Fruit fly (Drosophila melanogaster) whole organism, embryonic: ENCODE data around the gene CG18749.

Experiments used
- Blimp-1 ChIP-seq: fragments of 200-800 bp; sonication (Bioruptor generic); optimal IDR thresholded peaks from 3 replicates; lab custom pipeline; 2018; ENCODE audit warnings: missing biosample characterization, missing genetic modification characterization, mild to moderate bottlenecking, moderate library complexity, missing genetic modification reagents
- CG1024 ChIP-seq: fragments of 200-800 bp; sonication (Bioruptor generic); IDR thresholded peaks from 2 replicates; pipeline ENCODE4 v1.3.6; 2022; ENCODE audit warnings: missing biosample characterization, missing genetic modification characterization
- CG10543 ChIP-seq: fragments of 200-800 bp; sonication (Bioruptor generic); optimal IDR thresholded peaks from 3 replicates; lab custom pipeline; 2017; ENCODE audit warnings: missing biosample characterization, mild to moderate bottlenecking, missing genetic modification characterization, moderate library complexity
- CG10979 ChIP-seq: fragments of 200-800 bp; sonication (Bioruptor generic); optimal IDR thresholded peaks from 2 replicates; lab custom pipeline; 2018; ENCODE audit warnings: missing biosample characterization, mild to moderate bottlenecking, missing genetic modification characterization, moderate library complexity
- CG12071 ChIP-seq: fragments of 200-800 bp; sonication (Bioruptor generic); optimal IDR thresholded peaks from 3 replicates; lab custom pipeline; 2018; ENCODE audit warnings: missing biosample characterization, mild to moderate bottlenecking, missing genetic modification characterization
- CG12104 ChIP-seq: fragments of 200-800 bp; sonication (Bioruptor generic); optimal IDR thresholded peaks from 3 replicates; lab custom pipeline; 2016; ENCODE audit warnings: missing biosample characterization, missing genetic modification characterization
- CG13123 ChIP-seq: fragments of 200-800 bp; sonication (Bioruptor generic); optimal IDR thresholded peaks from 2 replicates; lab custom pipeline; 2016; ENCODE audit warnings: missing biosample characterization, missing genetic modification characterization
- CG13424 ChIP-seq: fragments of 200-800 bp; sonication (Bioruptor generic); optimal IDR thresholded peaks from 2 replicates; lab custom pipeline; 2019; ENCODE audit warnings: missing biosample characterization, mild to moderate bottlenecking, missing genetic modification characterization, moderate library complexity
- CG13624 ChIP-seq: fragments of 200-800 bp; sonication (Bioruptor generic); optimal IDR thresholded peaks from 2 replicates; lab custom pipeline; 2016; ENCODE audit warnings: missing biosample characterization, missing genetic modification characterization
- CG14965 ChIP-seq: fragments of 200-800 bp; sonication (Bioruptor generic); optimal IDR thresholded peaks from 2 replicates; lab custom pipeline; 2016; ENCODE audit warnings: missing biosample characterization, missing genetic modification characterization, borderline replicate concordance
- CG15269 ChIP-seq: fragments of 200-800 bp; sonication (Bioruptor generic); optimal IDR thresholded peaks from 2 replicates; lab custom pipeline; 2018; ENCODE audit warnings: missing biosample characterization, mild to moderate bottlenecking, missing genetic modification characterization, moderate library complexity
- CG17186 ChIP-seq: fragments of 200-800 bp; sonication (Bioruptor generic); optimal IDR thresholded peaks from 3 replicates; lab custom pipeline; 2017; ENCODE audit warnings: missing biosample characterization, missing genetic modification reagents, missing genetic modification characterization
- CG2120 ChIP-seq: fragments of 200-800 bp; sonication (Bioruptor generic); optimal IDR thresholded peaks from 3 replicates; lab custom pipeline; 2016; ENCODE audit warnings: missing biosample characterization, missing genetic modification characterization
- CG30403 ChIP-seq: fragments of 200-800 bp; sonication (Bioruptor generic); optimal IDR thresholded peaks from 3 replicates; lab custom pipeline; 2016; ENCODE audit warnings: missing biosample characterization, missing genetic modification characterization
- CG3995 ChIP-seq: fragments of 200-800 bp; sonication (Bioruptor generic); optimal IDR thresholded peaks from 3 replicates; lab custom pipeline; 2016; ENCODE audit warnings: missing biosample characterization, missing genetic modification characterization
- CG6254 ChIP-seq: fragments of 200-800 bp; sonication (Bioruptor generic); optimal IDR thresholded peaks from 3 replicates; lab custom pipeline; 2017; ENCODE audit warnings: mild to moderate bottlenecking, missing biosample characterization, missing genetic modification reagents, missing genetic modification characterization
- CG6654 ChIP-seq: fragments of 200-800 bp; sonication (Bioruptor generic); optimal IDR thresholded peaks from 2 replicates; lab custom pipeline; 2017; ENCODE audit warnings: missing biosample characterization, mild to moderate bottlenecking, missing genetic modification characterization
- CG6813 ChIP-seq: fragments of 200-800 bp; sonication (Bioruptor generic); optimal IDR thresholded peaks from 2 replicates; lab custom pipeline; 2017; ENCODE audit warnings: missing biosample characterization, missing genetic modification characterization, mild to moderate bottlenecking, moderate library complexity, missing genetic modification reagents
- CG7357 ChIP-seq: fragments of 200-800 bp; sonication (Bioruptor generic); IDR thresholded peaks from 3 replicates; pipeline ENCODE4 v1.3.6; 2022; ENCODE audit warnings: missing biosample characterization, missing genetic modification characterization
- CG9727 ChIP-seq: fragments of 200-800 bp; sonication (Bioruptor generic); optimal IDR thresholded peaks from 3 replicates; lab custom pipeline; 2017; ENCODE audit warnings: missing biosample characterization, mild to moderate bottlenecking, missing genetic modification characterization
- CHES-1-like ChIP-seq: fragments of 200-800 bp; sonication (Bioruptor generic); optimal IDR thresholded peaks from 2 replicates; lab custom pipeline; 2016; ENCODE audit warnings: missing biosample characterization, missing genetic modification characterization
- Fer2 ChIP-seq: fragments of 200-800 bp; sonication (Bioruptor generic); optimal IDR thresholded peaks from 2 replicates; lab custom pipeline; 2018; ENCODE audit warnings: missing biosample characterization, mild to moderate bottlenecking, missing genetic modification characterization, moderate library complexity
- H2.0 ChIP-seq: fragments of 200-800 bp; sonication (Bioruptor generic); IDR thresholded peaks from 2 replicates; pipeline ENCODE4 v1.3.6; 2022; ENCODE audit warnings: missing biosample characterization, missing genetic modification characterization
- Hr3 ChIP-seq: fragments of 200-800 bp; sonication (Bioruptor generic); optimal IDR thresholded peaks from 3 replicates; lab custom pipeline; 2016; ENCODE audit warnings: missing biosample characterization, missing genetic modification characterization
- Hr39 ChIP-seq: fragments of >200 bp; optimal IDR thresholded peaks from 2 replicates; lab custom pipeline; 2017
- Lpt ChIP-seq: fragments of >200 bp; optimal IDR thresholded peaks from 2 replicates; lab custom pipeline; 2018; ENCODE audit warnings: missing biosample characterization, missing genetic modification characterization
- Max ChIP-seq: fragments of 200-800 bp; sonication (Bioruptor generic); optimal IDR thresholded peaks from 2 replicates; lab custom pipeline; 2016; ENCODE audit warnings: missing biosample characterization, mild to moderate bottlenecking, missing genetic modification characterization
- NC2α ChIP-seq: fragments of 200-800 bp; sonication (Bioruptor generic); optimal IDR thresholded peaks from 2 replicates; lab custom pipeline; 2016; ENCODE audit warnings: missing biosample characterization, missing genetic modification characterization
- Oaz ChIP-seq: fragments of 200-800 bp; sonication (Bioruptor generic); IDR thresholded peaks from 2 replicates; pipeline ENCODE4 v1.3.6; 2022; ENCODE audit warnings: missing biosample characterization, missing genetic modification characterization
- Oli ChIP-seq: fragments of 200-800 bp; sonication (Bioruptor generic); optimal IDR thresholded peaks from 2 replicates; lab custom pipeline; 2018; ENCODE audit warnings: missing biosample characterization, mild to moderate bottlenecking, missing genetic modification characterization, moderate library complexity
- Six4 ChIP-seq: fragments of 200-800 bp; sonication (Bioruptor generic); optimal IDR thresholded peaks from 2 replicates; lab custom pipeline; 2016; ENCODE audit warnings: missing biosample characterization, missing genetic modification characterization
- Taf1 ChIP-seq: fragments of 200-800 bp; sonication (Bioruptor generic); IDR thresholded peaks from 2 replicates; pipeline ENCODE4 v1.3.6; 2022; ENCODE audit warnings: missing biosample characterization, missing genetic modification characterization
- ab ChIP-seq: fragments of 200-800 bp; sonication (Bioruptor generic); optimal IDR thresholded peaks from 2 replicates; lab custom pipeline; 2016; ENCODE audit warnings: missing biosample characterization, missing genetic modification characterization
- chm ChIP-seq: fragments of 200-800 bp; sonication (Bioruptor generic); IDR thresholded peaks from 2 replicates; pipeline ENCODE4 v1.3.6; 2022; ENCODE audit warnings: missing biosample characterization, missing genetic modification characterization
- cwo ChIP-seq: fragments of 200-800 bp; sonication (Bioruptor generic); optimal IDR thresholded peaks from 3 replicates; lab custom pipeline; 2017; ENCODE audit warnings: missing biosample characterization, missing genetic modification characterization, mild to moderate bottlenecking, moderate library complexity, missing genetic modification reagents
- eyg ChIP-seq: fragments of 200-800 bp; sonication (Bioruptor generic); optimal IDR thresholded peaks from 3 replicates; lab custom pipeline; 2016; ENCODE audit warnings: missing biosample characterization, missing genetic modification characterization
- fd64A ChIP-seq: fragments of 200-800 bp; sonication (Bioruptor generic); optimal IDR thresholded peaks from 3 replicates; lab custom pipeline; 2018; ENCODE audit warnings: missing biosample characterization, mild to moderate bottlenecking, missing genetic modification characterization
- gro ChIP-seq: fragments of 200-800 bp; sonication (Bioruptor generic); optimal IDR thresholded peaks from 2 replicates; lab custom pipeline; 2016; ENCODE audit warnings: missing biosample characterization, missing genetic modification characterization
- ken ChIP-seq: fragments of 200-800 bp; sonication (Bioruptor generic); IDR thresholded peaks from 3 replicates; pipeline ENCODE4 v1.3.6; 2022; ENCODE audit warnings: missing biosample characterization, missing genetic modification characterization
- lola ChIP-seq, 3 experiments: fragments of >200 bp in 2 of 3; fragments of 200-800 bp in 1 of 3; sonication (Bioruptor generic) in 1 of 3; optimal IDR thresholded peaks; 2 replicates each; lab custom pipeline; 2017 to 2019; ENCODE audit warnings: missing biosample characterization in 3 of 3, missing genetic modification characterization in 3 of 3, mild to moderate bottlenecking in 1 of 3, moderate library complexity in 1 of 3
- lov ChIP-seq, 2 experiments: fragments of 200-800 bp in 1 of 2; fragments of >200 bp in 1 of 2; sonication (Bioruptor generic) in 1 of 2; IDR thresholded peaks in 1 of 2; optimal IDR thresholded peaks in 1 of 2; 2 replicates in 1 of 2; 3 replicates in 1 of 2; pipeline versions ENCODE4 v1.3.6 to Lab custom; 2017 to 2022; ENCODE audit warnings: missing biosample characterization in 1 of 2, missing genetic modification characterization in 1 of 2
- maf-S ChIP-seq: fragments of 200-800 bp; sonication (Bioruptor generic); optimal IDR thresholded peaks from 2 replicates; lab custom pipeline; 2016; ENCODE audit warnings: missing biosample characterization, missing genetic modification characterization
- mirr ChIP-seq: fragments of 200-800 bp; sonication (Bioruptor generic); optimal IDR thresholded peaks from 3 replicates; lab custom pipeline; 2018; ENCODE audit warnings: missing biosample characterization, mild to moderate bottlenecking, missing genetic modification characterization
- sens-2 ChIP-seq: fragments of 200-800 bp; sonication (Bioruptor generic); IDR thresholded peaks from 2 replicates; pipeline ENCODE4 v1.3.6; 2022; ENCODE audit warnings: missing biosample characterization, missing genetic modification characterization
- seq ChIP-seq: fragments of 200-800 bp; sonication (Bioruptor generic); IDR thresholded peaks from 2 replicates; pipeline ENCODE4 v1.3.6; 2022; ENCODE audit warnings: missing biosample characterization, missing genetic modification characterization
- sr ChIP-seq: fragments of 200-800 bp; sonication (Bioruptor generic); IDR thresholded peaks from 3 replicates; pipeline ENCODE4 v1.3.6; 2022; ENCODE audit warnings: missing biosample characterization, missing genetic modification characterization
- tll ChIP-seq, 2 experiments: fragments of 200-800 bp in 1 of 2; fragments of >200 bp in 1 of 2; sonication (Bioruptor generic) in 1 of 2; optimal IDR thresholded peaks; 2 replicates each; lab custom pipeline; 2017 to 2019; ENCODE audit warnings: missing biosample characterization in 2 of 2, missing genetic modification characterization in 2 of 2, mild to moderate bottlenecking in 1 of 2, moderate library complexity in 1 of 2
- trh ChIP-seq: fragments of 200-800 bp; sonication (Bioruptor generic); optimal IDR thresholded peaks from 2 replicates; lab custom pipeline; 2016; ENCODE audit warnings: missing biosample characterization, missing genetic modification characterization

CG18749 gene

dm6 chr3R:8239472-8240301, 4.2 kb upstream of the CG18749 start (continued):
- TF ChIP-seq ab (GFP tag; lab: Kevin White, UChicago), result no peak
- TF ChIP-seq CG10543, result peak; percentile 95
- peak; percentile 65 for TF ChIP-seq maf-S (GFP tag; lab: Kevin White, UChicago)
- peak; percentile 93 for TF ChIP-seq CG15269 (tag; lab: Kevin White, UChicago)
- peak; percentile 90 for TF ChIP-seq Max
- peak; percentile 67 for TF ChIP-seq Six4 (GFP tag; lab: Kevin White, UChicago)
- peak; percentile 91 for TF ChIP-seq CG2120 (GFP tag; lab: Kevin White, UChicago)
- TF ChIP-seq CG13424 (tag; lab: Kevin White, UChicago), result peak; percentile 94
- TF ChIP-seq Oli (tag; lab: Kevin White, UChicago), result peak; percentile 94
- peak; percentile 75 for TF ChIP-seq chm
- peak; percentile 62; the same call in 1 of the 2 replicates for TF ChIP-seq Taf1
- peak; percentile 50; the same call in 1 of the 2 replicates for TF ChIP-seq sens-2 (GFP tag; lab: Robert Waterston, UW)
- TF ChIP-seq Fer2, result peak; percentile 79
- peak; percentile 79 for TF ChIP-seq CG6654
- peak; percentile 83 for TF ChIP-seq CG13624 (GFP tag; lab: Kevin White, UChicago)
- TF ChIP-seq CG10979 (tag; lab: Kevin White, UChicago), result peak; percentile 90
- TF ChIP-seq lola (GFP tag; optimal IDR thresholded peaks at IDR 0.05; lab: Kevin White, UChicago), result peak in 1 of 3 experiments; percentile 95
- peak; percentile 85 for TF ChIP-seq Hr3
- TF ChIP-seq Hr39, result no peak
- TF ChIP-seq CG1024 (GFP tag; lab: Robert Waterston, UW), result peak; percentile 36
- no peak for TF ChIP-seq lov (optimal IDR thresholded peaks at IDR 0.05; lab: Kevin White, UChicago)
- 0 out of 3 replicates have a peak, but pooled peaks have one; percentile 33 for TF ChIP-seq lov (GFP tag; IDR thresholded peaks at IDR 0.05; lab: Robert Waterston, UW)
- TF ChIP-seq fd64A (GFP tag; lab: Kevin White, UChicago), result peak; percentile 55
- TF ChIP-seq Oaz (GFP tag; lab: Robert Waterston, UW), result peak; percentile 28; the same call in 1 of the 2 replicates
- TF ChIP-seq CG17186, result no peak
- no peak for TF ChIP-seq CG14965 (GFP tag; lab: Kevin White, UChicago)
- peak; percentile 80 for TF ChIP-seq CG6813 (GFP tag; lab: Kevin White, UChicago)
- peak; percentile 82 for TF ChIP-seq Blimp-1
- peak; percentile 75; the same call in 1 of the 2 replicates for TF ChIP-seq seq (GFP tag; lab: Robert Waterston, UW)
- no peak for TF ChIP-seq tll (GFP tag; optimal IDR thresholded peaks at IDR 0.05; lab: Kevin White, UChicago)
- peak; percentile 79 for TF ChIP-seq CG6254
- peak; percentile 63 for TF ChIP-seq CG12071 (GFP tag; lab: Kevin White, UChicago)
- peak; percentile 45 for TF ChIP-seq NC2α (GFP tag; lab: Kevin White, UChicago)
- peak; percentile 76; the same call in 2 of the 3 replicates for TF ChIP-seq CG7357 (GFP tag; lab: Robert Waterston, UW)
- peak; percentile 52 for TF ChIP-seq gro
- peak; percentile 95 for TF ChIP-seq CG30403 (GFP tag; lab: Kevin White, UChicago)
- peak; percentile 61 for TF ChIP-seq CG3995 (GFP tag; lab: Kevin White, UChicago)
- TF ChIP-seq CG9727, result peak; percentile 96
- TF ChIP-seq Lpt (GFP tag; lab: Kevin White, UChicago), result no peak
- TF ChIP-seq mirr, result no peak
- peak; percentile 3 for TF ChIP-seq H2.0
- peak; percentile 87 for TF ChIP-seq cwo (GFP tag; lab: Kevin White, UChicago)
- TF ChIP-seq trh, result peak; percentile 54
- peak; percentile 11; the same call in 2 of the 3 replicates for TF ChIP-seq sr
- TF ChIP-seq CHES-1-like (GFP tag; lab: Kevin White, UChicago), result peak; percentile 34
- peak; percentile 96 for TF ChIP-seq CG12104 (GFP tag; lab: Kevin White, UChicago)
- peak; percentile 70 for TF ChIP-seq CG13123 (GFP tag; lab: Kevin White, UChicago)
- TF ChIP-seq eyg (GFP tag; lab: Kevin White, UChicago), result peak; percentile 71
- no peak; the same call in 2 of the 3 replicates for TF ChIP-seq ken (GFP tag; lab: Robert Waterston, UW)
